Worm (Caenorhabditis elegans) whole organism, young adult: ENCODE data around the gene oac-1.

ENCODE experiments used
- K12H6.12 ChIP-seq: fragments of 200-800 bp; sonication (Bioruptor generic); optimal IDR thresholded peaks from 2 replicates; lab custom pipeline; 2018; ENCODE audit warnings: mild to moderate bottlenecking, missing genetic modification characterization, missing compliant biosample characterization
- unc-130 ChIP-seq: sonication (generic microtip); optimal IDR thresholded peaks from 2 replicates; lab custom pipeline; 2016; ENCODE audit warnings: missing genetic modification reagents, missing genetic modification characterization, missing compliant biosample characterization

ce11 chrV:19579509-19579908, 23.7 kb upstream of the oac-1 start:
- TF ChIP-seq unc-130, result no peak
- no peak for TF ChIP-seq K12H6.12 (tag; lab: Kevin White, UChicago)
